Worm (Caenorhabditis elegans): ENCODE results near the gene lin-29.
A peak's percentile ranks its signal among the peaks of the same experiment; 100 is the strongest.

lin-29 gene

ce11 chrII:11958793-11959574, 23.8 kb upstream of the lin-29 start (continued):
- peak; percentile 20 for TF ChIP-seq blmp-1 (tag; optimal IDR thresholded peaks at IDR 0.05)
- TF ChIP-seq ama-1 (optimal IDR thresholded peaks at IDR 0.05) = no peak
- no peak for TF ChIP-seq nhr-84 (tag; optimal IDR thresholded peaks at IDR 0.05)
- no peak for TF ChIP-seq C34B4.2 (tag; optimal IDR thresholded peaks at IDR 0.05)
- TF ChIP-seq dsc-1 (tag; optimal IDR thresholded peaks at IDR 0.05) = peak; percentile 70
- TF ChIP-seq C16A3.4 (tag; optimal IDR thresholded peaks at IDR 0.05) = peak; percentile 61
- peak; percentile 36 for TF ChIP-seq lir-3 (tag; optimal IDR thresholded peaks at IDR 0.05; ENCODE audit: poor library complexity)
- no peak for TF ChIP-seq unc-30 (tag; optimal IDR thresholded peaks at IDR 0.05)
- no peak for TF ChIP-seq nhr-11 (tag; optimal IDR thresholded peaks at IDR 0.05)
- peak; percentile 49 for TF ChIP-seq jun-1 (tag; optimal IDR thresholded peaks at IDR 0.05)
- TF ChIP-seq fos-1 (tag; optimal IDR thresholded peaks at IDR 0.05) = peak; percentile 53
- peak; percentile 54 for TF ChIP-seq nhr-85 (tag)
- TF ChIP-seq hpl-2 (GFP tag; optimal IDR thresholded peaks at IDR 0.05) = no peak
- no peak for TF ChIP-seq ceh-8 (GFP tag; optimal IDR thresholded peaks at IDR 0.05)
- peak; percentile 22; the same call in 1 of the 2 replicates for TF ChIP-seq isw-1 (GFP tag; IDR thresholded peaks at IDR 0.05)
- TF ChIP-seq fkh-10 (GFP tag; optimal IDR thresholded peaks at IDR 0.05) = peak; percentile 21
- TF ChIP-seq mep-1 (tag; optimal IDR thresholded peaks at IDR 0.05) = peak; percentile 52
- peak; percentile 4 for TF ChIP-seq sox-4 (tag; optimal IDR thresholded peaks at IDR 0.05)
- peak; percentile 28 for TF ChIP-seq aly-2 (tag; optimal IDR thresholded peaks at IDR 0.05)
- no peak for TF ChIP-seq unc-98 (GFP tag; IDR thresholded peaks at IDR 0.05)
- TF ChIP-seq ces-1 (GFP tag; optimal IDR thresholded peaks at IDR 0.05) = no peak
- TF ChIP-seq xbp-1 (tag; optimal IDR thresholded peaks at IDR 0.05) = peak; percentile 51
- TF ChIP-seq nhr-71 (tag; optimal IDR thresholded peaks at IDR 0.05) = peak; percentile 71
- TF ChIP-seq lin-13 (GFP tag; optimal IDR thresholded peaks at IDR 0.05) = peak; percentile 49
- TF ChIP-seq ztf-11 (tag; optimal IDR thresholded peaks at IDR 0.05) = peak in 1 of 2 experiments; percentile 31
- no peak for TF ChIP-seq lin-39 (tag; optimal IDR thresholded peaks at IDR 0.05)
- TF ChIP-seq lin-15B (tag; optimal IDR thresholded peaks at IDR 0.05) = no peak
- peak; percentile 59 for TF ChIP-seq nhr-77 (tag; optimal IDR thresholded peaks at IDR 0.05)
- TF ChIP-seq Y116A8C.19 (tag; optimal IDR thresholded peaks at IDR 0.05; ENCODE audit: borderline replicate concordance) = no peak
- TF ChIP-seq rnt-1 (tag; optimal IDR thresholded peaks at IDR 0.05) = peak; percentile 86
- no peak for TF ChIP-seq mab-9 (GFP tag; IDR thresholded peaks at IDR 0.05)
- peak; percentile 36 to 62 for TF ChIP-seq efl-1 (optimal IDR thresholded peaks at IDR 0.05)
- TF ChIP-seq efl-1 (GFP tag; optimal IDR thresholded peaks at IDR 0.05 in 1 of 2) = peak; percentile 55 to 95
- TF ChIP-seq nhr-19 (GFP tag; conservative IDR thresholded peaks at IDR 0.05) = peak; percentile 66
- TF ChIP-seq unc-86 (tag; optimal IDR thresholded peaks at IDR 0.05) = peak; percentile 47
- no peak for TF ChIP-seq ets-5 (GFP tag; IDR thresholded peaks at IDR 0.05)
- no peak for TF ChIP-seq pax-3 (tag; optimal IDR thresholded peaks at IDR 0.05)
- no peak for TF ChIP-seq mef-2 (tag; optimal IDR thresholded peaks at IDR 0.05)
- TF ChIP-seq nhr-28 (tag; optimal IDR thresholded peaks at IDR 0.05) = no peak
- peak; percentile 34 for TF ChIP-seq snpc-4 (tag; optimal IDR thresholded peaks at IDR 0.05)
- TF ChIP-seq ceh-90 (tag; optimal IDR thresholded peaks at IDR 0.05) = no peak
- no peak for TF ChIP-seq efl-3 (GFP tag; optimal IDR thresholded peaks at IDR 0.05)
- peak; percentile 73 for TF ChIP-seq fkh-8 (tag; optimal IDR thresholded peaks at IDR 0.05)
- TF ChIP-seq ceh-82 (tag; optimal IDR thresholded peaks at IDR 0.05) = peak in 2 of 3 experiments; percentile 35 to 73
- TF ChIP-seq egl-13 (tag; optimal IDR thresholded peaks at IDR 0.05) = no peak
- peak; percentile 30 for TF ChIP-seq skn-1 (tag; optimal IDR thresholded peaks at IDR 0.05)
- no peak for TF ChIP-seq nhr-76 (tag; optimal IDR thresholded peaks at IDR 0.05)
- peak; percentile 32 to 77 for TF ChIP-seq lsy-2 (tag; optimal IDR thresholded peaks at IDR 0.05)
- peak; percentile 56 for TF ChIP-seq nhr-90 (tag; optimal IDR thresholded peaks at IDR 0.05; ENCODE audit: poor library complexity)
- TF ChIP-seq nhr-12 (tag; optimal IDR thresholded peaks at IDR 0.05) = no peak
- TF ChIP-seq sup-37 (GFP tag; optimal IDR thresholded peaks at IDR 0.05) = no peak
- no peak for TF ChIP-seq zag-1 (tag; optimal IDR thresholded peaks at IDR 0.05)
- TF ChIP-seq fkh-4 (tag; optimal IDR thresholded peaks at IDR 0.05; ENCODE audit: borderline replicate concordance) = no peak
